Fruit fly (Drosophila melanogaster) whole organism, adult: ENCODE results near the gene SK.

Experiments used
- CG12768 ChIP-seq: fragments of 200-800 bp; sonication (Bioruptor generic); optimal IDR thresholded peaks from 2 replicates; lab custom pipeline; 2017; ENCODE audit warnings: missing biosample characterization, missing genetic modification characterization, mild to moderate bottlenecking, moderate library complexity, missing genetic modification reagents
- CG14711 ChIP-seq: fragments of 200-800 bp; sonication (Bioruptor generic); optimal IDR thresholded peaks from 2 replicates; lab custom pipeline; 2018; ENCODE audit warnings: missing biosample characterization, mild to moderate bottlenecking, missing genetic modification characterization, moderate library complexity
- CG1620 ChIP-seq: fragments of 200-800 bp; sonication (Bioruptor generic); optimal IDR thresholded peaks from 2 replicates; lab custom pipeline; 2016; ENCODE audit warnings: missing biosample characterization, missing genetic modification characterization
- CG33017 ChIP-seq: fragments of 200-800 bp; sonication (Bioruptor generic); optimal IDR thresholded peaks from 2 replicates; lab custom pipeline; 2018; ENCODE audit warnings: missing biosample characterization, mild to moderate bottlenecking, missing genetic modification characterization, moderate library complexity
- CG7045 ChIP-seq: fragments of 200-800 bp; sonication (Bioruptor generic); optimal IDR thresholded peaks from 2 replicates; lab custom pipeline; 2017; ENCODE audit warnings: missing biosample characterization, mild to moderate bottlenecking, missing genetic modification characterization
- CG7101 ChIP-seq: fragments of 200-800 bp; sonication (Bioruptor generic); optimal IDR thresholded peaks from 2 replicates; lab custom pipeline; 2018; ENCODE audit warnings: missing biosample characterization, mild to moderate bottlenecking, missing genetic modification characterization, moderate library complexity
- Clk ChIP-seq: fragments of 200-800 bp; sonication (Bioruptor generic); optimal IDR thresholded peaks from 2 replicates; lab custom pipeline; 2017; ENCODE audit warnings: missing biosample characterization, missing genetic modification characterization
- Crg-1 ChIP-seq: fragments of 200-800 bp; sonication (Bioruptor generic); optimal IDR thresholded peaks from 2 replicates; lab custom pipeline; 2016; ENCODE audit warnings: missing biosample characterization, missing genetic modification characterization
- Hr96 ChIP-seq: fragments of 200-800 bp; sonication (Bioruptor generic); optimal IDR thresholded peaks from 2 replicates; lab custom pipeline; 2016; ENCODE audit warnings: missing biosample characterization, missing genetic modification characterization
- Mnt ChIP-seq: fragments of 200-800 bp; sonication (Bioruptor generic); optimal IDR thresholded peaks from 2 replicates; lab custom pipeline; 2016; ENCODE audit warnings: missing biosample characterization, mild to moderate bottlenecking, missing genetic modification characterization
- bab1 ChIP-seq: fragments of 200-800 bp; sonication (Bioruptor generic); optimal IDR thresholded peaks from 3 replicates; lab custom pipeline; 2019; ENCODE audit warnings: missing biosample characterization, mild to moderate bottlenecking, missing genetic modification characterization, moderate library complexity
- kay ChIP-seq: fragments of 200-800 bp; sonication (Bioruptor generic); peaks from one replicate; lab custom pipeline; 2016; ENCODE audit warnings: missing biosample characterization, missing genetic modification characterization, borderline replicate concordance
- pad ChIP-seq: fragments of 200-800 bp; sonication (Bioruptor generic); optimal IDR thresholded peaks from 3 replicates; lab custom pipeline; 2017; ENCODE audit warnings: missing biosample characterization, missing genetic modification characterization, mild to moderate bottlenecking, moderate library complexity, missing genetic modification reagents
- toe ChIP-seq: fragments of 200-800 bp; sonication (Bioruptor generic); optimal IDR thresholded peaks from 2 replicates; lab custom pipeline; 2016; ENCODE audit warnings: missing biosample characterization, missing genetic modification characterization

- TF ChIP-seq CG14711 (peak; percentile 19), Mnt (GFP tag; lab: Kevin White, UChicago) (peak; percentile 36), toe (GFP tag; lab: Kevin White, UChicago) (peak; percentile 40), CG12768 (no peak), CG7101 (tag; lab: Kevin White, UChicago) (peak; percentile 32), Clk (GFP tag; lab: Kevin White, UChicago) (no peak), kay (GFP tag; lab: Kevin White, UChicago) (no peak), CG7045 (GFP tag; lab: Kevin White, UChicago) (no peak), Hr96 (peak; percentile 36), Crg-1 (peak; percentile 64), pad (GFP tag; lab: Kevin White, UChicago) (peak; percentile 45), CG33017 (tag; lab: Kevin White, UChicago) (no peak), CG1620 (GFP tag; lab: Kevin White, UChicago) (peak; percentile 37), bab1 (peak; percentile 35)
Observed at dm6 chrX:5308963-5309362, 31.1 kb upstream of the SK start, which contains the start of the genes Cdk7 and snf.
